Worm (Caenorhabditis elegans) whole organism, L3 larva: ENCODE results near the gene glt-1.

Source experiments
- fkh-2 ChIP-seq: fragments of 150-350 bp; optimal IDR thresholded peaks from 2 replicates; lab custom pipeline; 2014; ENCODE audit warnings: missing biosample characterization, missing genetic modification reagents, missing genetic modification characterization
- nhr-28 ChIP-seq: fragments of 150-350 bp; optimal IDR thresholded peaks from 2 replicates; lab custom pipeline; 2014; ENCODE audit warnings: missing biosample characterization, missing genetic modification characterization

- TF ChIP-seq fkh-2 (tag; lab: Kevin White, UChicago), result no peak
- TF ChIP-seq nhr-28 (tag; lab: Kevin White, UChicago), result no peak
These were observed 46.4 kb downstream of the glt-1 start, which contains the start of gene rgs-7 for ce11 chrX:3542242-3542641.
